Worm (Caenorhabditis elegans) whole organism, early embryonic: ENCODE data around the gene C55A1.6.

Source experiments
- B0310.2 ChIP-seq: sonication (generic microtip); optimal IDR thresholded peaks from 2 replicates; lab custom pipeline; 2016; ENCODE audit warnings: mild to moderate bottlenecking, missing genetic modification characterization, missing compliant biosample characterization
- ama-1 ChIP-seq: fragments of 150-350 bp; optimal IDR thresholded peaks from 2 replicates; lab custom pipeline; 2014
- ceh-13 ChIP-seq: fragments of 200-800 bp; sonication (Bioruptor generic); optimal IDR thresholded peaks from 2 replicates; lab custom pipeline; 2018; ENCODE audit warnings: mild to moderate bottlenecking, missing genetic modification characterization, missing compliant biosample characterization
- flt-1 ChIP-seq: fragments of 200-800 bp; sonication (Bioruptor generic); IDR thresholded peaks from 2 replicates; pipeline ENCODE4 v1.3.6; 2022; ENCODE audit warnings: missing genetic modification characterization, missing compliant biosample characterization
- hmg-4 ChIP-seq: fragments of 200-800 bp; sonication (Bioruptor generic); optimal IDR thresholded peaks from 2 replicates; lab custom pipeline; 2018; ENCODE audit warnings: mild to moderate bottlenecking, missing genetic modification characterization, missing compliant biosample characterization
- pes-1 ChIP-seq: fragments of 200-800 bp; sonication (Bioruptor generic); IDR thresholded peaks from 2 replicates; pipeline ENCODE4 v1.3.6; 2022; ENCODE audit warnings: missing genetic modification reagents, missing genetic modification characterization, missing compliant biosample characterization
- scrt-1 ChIP-seq: fragments of 200-800 bp; sonication (Bioruptor generic); IDR thresholded peaks from 2 replicates; pipeline ENCODE4 v1.3.6; 2022; ENCODE audit warnings: missing genetic modification characterization, missing compliant biosample characterization

ce11 chrV:15654124-15654523 is 6.3 kb downstream of the C55A1.6 start, which contains the start of gene F53E4.2:
- TF ChIP-seq ama-1 (lab: Kevin White, UChicago): no peak
- TF ChIP-seq pes-1 (GFP tag; lab: Robert Waterston, UW): no peak
- no peak for TF ChIP-seq flt-1 (GFP tag; lab: Robert Waterston, UW)
- no peak for TF ChIP-seq hmg-4 (GFP tag; lab: Kevin White, UChicago)
- TF ChIP-seq scrt-1 (GFP tag; lab: Robert Waterston, UW): no peak
- no peak for TF ChIP-seq B0310.2 (tag; lab: Kevin White, UChicago)
- no peak for TF ChIP-seq ceh-13 (GFP tag; lab: Kevin White, UChicago)
